Worm (Caenorhabditis elegans): Measurements from ENCODE around the gene clec-208.

- TF ChIP-seq pha-4 (tag; optimal IDR thresholded peaks at IDR 0.05) (no peak), nhr-237 (tag; optimal IDR thresholded peaks at IDR 0.05) (no peak), mab-5 (tag; optimal IDR thresholded peaks at IDR 0.05) (no peak), ztf-11 (tag; optimal IDR thresholded peaks at IDR 0.05) (no peak), elt-1 (tag; optimal IDR thresholded peaks at IDR 0.05; ENCODE audit: borderline replicate concordance, insufficient read depth) (no peak), unc-39 (tag; optimal IDR thresholded peaks at IDR 0.05) (no peak), unc-62 (GFP tag; optimal IDR thresholded peaks at IDR 0.05) (no peak)
Observed at ce11 chrV:2126996-2127585, 29.3 kb downstream of the clec-208 start, which contains the start of gene ldp-1.
